Fruit fly (Drosophila melanogaster) whole organism, embryonic: ENCODE data around the gene CG43901.
A peak's percentile ranks its signal among the peaks of the same experiment; 100 is the strongest.

Experiments used
- CG10959 ChIP-seq: fragments of 200-800 bp; sonication (Bioruptor generic); IDR thresholded peaks from 2 replicates; pipeline ENCODE4 v1.3.6; 2022; ENCODE audit warnings: missing biosample characterization, missing genetic modification characterization
- CG16813 ChIP-seq: fragments of 200-800 bp; sonication (Bioruptor generic); IDR thresholded peaks from 3 replicates; pipeline ENCODE4 v1.3.6; 2022; ENCODE audit warnings: missing biosample characterization, missing genetic modification characterization; ENCODE audit not compliant: partially characterized antibody
- CG17612 ChIP-seq: fragments of 200-800 bp; sonication (Bioruptor generic); IDR thresholded peaks from 2 replicates; pipeline ENCODE4 v1.3.6; 2022; ENCODE audit warnings: missing biosample characterization, missing genetic modification characterization
- CG18764 ChIP-seq: fragments of 200-800 bp; sonication (Bioruptor generic); optimal IDR thresholded peaks from 3 replicates; lab custom pipeline; 2016; ENCODE audit warnings: missing biosample characterization, missing genetic modification characterization
- CG4730 ChIP-seq: fragments of 200-800 bp; sonication (Bioruptor generic); IDR thresholded peaks from 2 replicates; pipeline ENCODE4 v1.3.6; 2022; ENCODE audit warnings: missing biosample characterization, missing genetic modification characterization
- CG7372 ChIP-seq: fragments of 200-800 bp; sonication (Bioruptor generic); IDR thresholded peaks from 2 replicates; pipeline ENCODE4 v1.3.6; 2022; ENCODE audit warnings: missing biosample characterization, missing genetic modification characterization
- YL-1 ChIP-seq: fragments of 200-800 bp; sonication (Bioruptor generic); optimal IDR thresholded peaks from 3 replicates; lab custom pipeline; 2017; ENCODE audit warnings: missing biosample characterization, mild to moderate bottlenecking, missing genetic modification characterization
- sens-2 ChIP-seq: fragments of 200-800 bp; sonication (Bioruptor generic); IDR thresholded peaks from 2 replicates; pipeline ENCODE4 v1.3.6; 2022; ENCODE audit warnings: missing biosample characterization, missing genetic modification characterization
- vfl ChIP-seq: fragments of 200-800 bp; sonication (Bioruptor generic); optimal IDR thresholded peaks from 2 replicates; lab custom pipeline; 2016; ENCODE audit warnings: missing biosample characterization, missing genetic modification characterization
- z ChIP-seq: fragments of 200-800 bp; sonication (Bioruptor generic); IDR thresholded peaks from 3 replicates; pipeline ENCODE4 v1.3.6; 2022; ENCODE audit warnings: missing biosample characterization, missing genetic modification characterization

CG43901 gene

DNA sequence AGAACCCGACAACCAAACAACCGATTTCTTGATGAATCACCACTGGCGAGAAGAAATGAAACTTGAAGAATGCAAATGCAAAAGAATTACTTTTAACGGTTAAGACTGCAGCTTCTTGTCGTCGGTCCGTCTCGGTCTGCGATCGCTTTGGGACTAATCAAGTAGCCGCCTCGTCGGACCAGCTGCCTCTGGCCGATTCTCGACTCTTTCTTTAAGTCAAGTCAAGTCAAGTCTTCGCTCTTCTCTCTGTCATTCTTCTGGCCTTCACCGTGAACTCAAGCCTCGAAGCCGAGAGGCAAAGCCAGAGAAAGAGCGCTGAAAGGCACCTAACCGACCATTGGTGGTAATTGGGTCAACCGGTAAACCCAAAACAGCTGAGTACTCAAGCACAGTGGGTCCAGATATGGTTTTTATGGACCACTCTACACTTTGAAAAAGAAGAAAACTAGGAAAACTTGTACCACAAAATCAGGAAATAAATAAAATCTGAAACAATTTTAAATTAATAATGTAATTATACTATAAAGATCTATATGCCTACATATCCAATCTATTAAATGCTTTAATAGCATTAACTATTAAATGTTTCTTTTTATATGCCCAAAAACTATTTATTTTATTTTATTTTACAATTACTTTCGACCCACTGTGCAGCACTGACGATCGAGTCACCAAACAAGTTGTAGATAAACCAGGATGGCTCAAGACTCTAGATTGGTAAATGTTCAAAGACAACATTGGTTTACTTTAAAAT lies 61.6 kb downstream of the CG43901 start, which contains the start of gene C901 (continued):
- TF ChIP-seq CG7372: 0 out of 2 replicates have a peak, but pooled peaks have one; percentile 39
- no peak for TF ChIP-seq z (GFP tag; lab: Robert Waterston, UW)
- no peak for TF ChIP-seq CG16813 (GFP tag; lab: Robert Waterston, UW)
- peak; percentile 63 for TF ChIP-seq CG4730 (GFP tag; lab: Robert Waterston, UW)
- TF ChIP-seq CG10959: no peak
- peak; percentile 20 for TF ChIP-seq CG18764 (GFP tag; lab: Kevin White, UChicago)
- TF ChIP-seq sens-2 (GFP tag; lab: Robert Waterston, UW): no peak
- no peak for TF ChIP-seq YL-1 (GFP tag; lab: Kevin White, UChicago)
- TF ChIP-seq vfl: no peak
- TF ChIP-seq CG17612 (GFP tag; lab: Robert Waterston, UW): no peak
